Worm (Caenorhabditis elegans) whole organism, L4 larva: ENCODE results near the gene hrg-4.

Experiments used
- F10B5.3 ChIP-seq: sonication (generic microtip); optimal IDR thresholded peaks from 2 replicates; lab custom pipeline; 2016; ENCODE audit warnings: mild to moderate bottlenecking, missing genetic modification characterization, missing compliant biosample characterization
- T20F7.1 ChIP-seq: fragments of 200-800 bp; sonication (Bioruptor generic); optimal IDR thresholded peaks from 2 replicates; lab custom pipeline; 2018; ENCODE audit warnings: mild to moderate bottlenecking, missing genetic modification characterization, missing compliant biosample characterization
- T26A8.4 ChIP-seq: fragments of 200-800 bp; sonication (Bioruptor generic); IDR thresholded peaks from 2 replicates; pipeline ENCODE4 v1.3.6; 2022; ENCODE audit warnings: missing genetic modification characterization, missing compliant biosample characterization
- Y75B8A.6 ChIP-seq: fragments of 200-800 bp; sonication (Bioruptor generic); IDR thresholded peaks from 2 replicates; pipeline ENCODE4 v1.3.6; 2022; ENCODE audit warnings: missing genetic modification reagents, missing genetic modification characterization, missing compliant biosample characterization
- attf-4 ChIP-seq: sonication (generic microtip); optimal IDR thresholded peaks from 3 replicates; lab custom pipeline; 2017; ENCODE audit warnings: missing biosample characterization, missing genetic modification characterization
- ctbp-1 ChIP-seq: fragments of 200-800 bp; sonication (Bioruptor generic); IDR thresholded peaks from 2 replicates; pipeline ENCODE4 v1.3.6; 2022; ENCODE audit warnings: missing genetic modification reagents, missing genetic modification characterization, missing compliant biosample characterization
- daf-12 ChIP-seq: fragments of 150-350 bp; optimal IDR thresholded peaks from 2 replicates; lab custom pipeline; 2014; ENCODE audit warnings: missing biosample characterization, missing genetic modification reagents, missing genetic modification characterization
- daf-16 ChIP-seq, 3 experiments: sonication (generic microtip); optimal IDR thresholded peaks; 2 replicates each; lab custom pipeline; 2016 to 2017; ENCODE audit warnings: missing genetic modification characterization in 3 of 3, missing genetic modification reagents in 3 of 3, mild to moderate bottlenecking in 2 of 3, missing compliant biosample characterization in 2 of 3, missing biosample characterization in 1 of 3, moderate library complexity in 1 of 3
- daf-8 ChIP-seq: fragments of 200-800 bp; sonication (Bioruptor generic); IDR thresholded peaks from 2 replicates; pipeline ENCODE4 v1.3.6; 2022; ENCODE audit warnings: missing genetic modification characterization, missing compliant biosample characterization
- dmd-6 ChIP-seq: fragments of 200-800 bp; sonication (Bioruptor generic); IDR thresholded peaks from 2 replicates; pipeline ENCODE4 v1.3.6; 2022; ENCODE audit warnings: missing genetic modification reagents, missing genetic modification characterization, missing compliant biosample characterization
- dpl-1 ChIP-seq: fragments of 150-350 bp; optimal IDR thresholded peaks from 2 replicates; lab custom pipeline; 2014; ENCODE audit warnings: missing biosample characterization, missing genetic modification reagents, missing genetic modification characterization
- dve-1 ChIP-seq: sonication (generic microtip); optimal IDR thresholded peaks from 2 replicates; lab custom pipeline; 2017; ENCODE audit warnings: antibody characterized with exemption, mild to moderate bottlenecking, missing genetic modification characterization, missing compliant biosample characterization; ENCODE audit not compliant: insufficient read depth
- fos-1 ChIP-seq: fragments of 150-350 bp; optimal IDR thresholded peaks from 2 replicates; lab custom pipeline; 2014; ENCODE audit warnings: missing biosample characterization, missing genetic modification characterization
- hlh-30 ChIP-seq: sonication (generic microtip); optimal IDR thresholded peaks from 2 replicates; lab custom pipeline; 2017; ENCODE audit warnings: antibody characterized with exemption, mild to moderate bottlenecking, missing genetic modification characterization, missing compliant biosample characterization; ENCODE audit not compliant: insufficient read depth
- hmg-1.1 ChIP-seq: fragments of 200-800 bp; sonication (Bioruptor generic); IDR thresholded peaks from 2 replicates; pipeline ENCODE4 v1.3.6; 2022; ENCODE audit warnings: missing genetic modification reagents, missing genetic modification characterization, missing compliant biosample characterization
- lin-13 ChIP-seq: fragments of 150-350 bp; optimal IDR thresholded peaks from 2 replicates; lab custom pipeline; 2014; ENCODE audit warnings: missing biosample characterization, missing genetic modification reagents, missing genetic modification characterization
- lin-29 ChIP-seq: fragments of 200-800 bp; sonication (Bioruptor generic); IDR thresholded peaks from 2 replicates; pipeline ENCODE4 v1.3.6; 2022; ENCODE audit warnings: missing genetic modification reagents, missing genetic modification characterization, missing compliant biosample characterization
- lin-38 ChIP-seq: fragments of 200-800 bp; sonication (Bioruptor generic); IDR thresholded peaks from 2 replicates; pipeline ENCODE4 v1.3.6; 2022; ENCODE audit warnings: missing genetic modification reagents, missing genetic modification characterization, missing compliant biosample characterization
- madf-5 ChIP-seq, 2 experiments: fragments of 200-800 bp; sonication (Bioruptor generic); IDR thresholded peaks; 2 replicates each; pipeline ENCODE4 v1.3.6; 2022; ENCODE audit warnings: missing compliant biosample characterization in 2 of 2, missing genetic modification characterization in 2 of 2
- mep-1 ChIP-seq: fragments of 150-350 bp; sonication (generic microtip); optimal IDR thresholded peaks from 3 replicates; lab custom pipeline; 2014; ENCODE audit warnings: missing biosample characterization, missing genetic modification characterization
- mxl-3 ChIP-seq: fragments of 200-800 bp; sonication (Bioruptor generic); optimal IDR thresholded peaks from 2 replicates; lab custom pipeline; 2018; ENCODE audit warnings: mild to moderate bottlenecking, missing genetic modification characterization, missing compliant biosample characterization
- nhr-102 ChIP-seq: sonication (generic microtip); optimal IDR thresholded peaks from 2 replicates; lab custom pipeline; 2016; ENCODE audit warnings: mild to moderate bottlenecking, missing genetic modification characterization, moderate library complexity, missing compliant biosample characterization
- nhr-28 ChIP-seq: fragments of 150-350 bp; optimal IDR thresholded peaks from 2 replicates; lab custom pipeline; 2014; ENCODE audit warnings: missing biosample characterization, missing genetic modification characterization
- nhr-42 ChIP-seq: fragments of 200-800 bp; sonication (Bioruptor generic); IDR thresholded peaks from 2 replicates; pipeline ENCODE4 v1.3.6; 2022; ENCODE audit warnings: missing genetic modification characterization, missing compliant biosample characterization
- pha-4 ChIP-seq, 2 experiments: fragments of 150-350 bp in 1 of 2; fragments of 200-800 bp in 1 of 2; sonication (Bioruptor generic) in 1 of 2; IDR thresholded peaks in 1 of 2; optimal IDR thresholded peaks in 1 of 2; 2 replicates each; pipeline versions ENCODE4 v1.3.6 to Lab custom; 2014 to 2022; ENCODE audit warnings: missing genetic modification characterization in 2 of 2, missing genetic modification reagents in 2 of 2, missing biosample characterization in 1 of 2, missing compliant biosample characterization in 1 of 2
- php-3 ChIP-seq: fragments of 200-800 bp; sonication (Bioruptor generic); IDR thresholded peaks from 2 replicates; pipeline ENCODE4 v1.3.6; 2022; ENCODE audit warnings: missing genetic modification reagents, missing genetic modification characterization, missing compliant biosample characterization
- rbr-2 ChIP-seq: sonication (generic microtip); optimal IDR thresholded peaks from 2 replicates; lab custom pipeline; 2016; ENCODE audit warnings: missing genotype, missing genetic modification characterization, missing compliant biosample characterization
- set-16 ChIP-seq: fragments of 200-800 bp; sonication (Bioruptor generic); IDR thresholded peaks from 2 replicates; pipeline ENCODE4 v1.3.6; 2022; ENCODE audit warnings: missing genetic modification reagents, missing genetic modification characterization, missing compliant biosample characterization
- skn-1 ChIP-seq: fragments of 150-350 bp; optimal IDR thresholded peaks from 2 replicates; lab custom pipeline; 2014; ENCODE audit warnings: missing biosample characterization, missing genetic modification characterization
- spr-1 ChIP-seq: sonication (generic microtip); optimal IDR thresholded peaks from 2 replicates; lab custom pipeline; 2016; ENCODE audit warnings: mild to moderate bottlenecking, missing genetic modification characterization, missing compliant biosample characterization
- tra-1 ChIP-seq: fragments of 200-800 bp; sonication (Bioruptor generic); IDR thresholded peaks from 2 replicates; pipeline ENCODE4 v1.3.6; 2022; ENCODE audit warnings: missing genetic modification reagents, missing genetic modification characterization, missing compliant biosample characterization
- unc-62 ChIP-seq, 3 experiments: fragments of 150-350 bp in 1 of 3; sonication (generic microtip); optimal IDR thresholded peaks in 2 of 3; peaks in 1 of 3; 1 replicate in 1 of 3; 2 replicates in 2 of 3; lab custom pipeline; 2014 to 2017; ENCODE audit warnings: missing biosample characterization in 3 of 3, missing genetic modification characterization in 3 of 3, missing genetic modification reagents in 3 of 3, missing genotype in 1 of 3

hrg-4 gene

DNA sequence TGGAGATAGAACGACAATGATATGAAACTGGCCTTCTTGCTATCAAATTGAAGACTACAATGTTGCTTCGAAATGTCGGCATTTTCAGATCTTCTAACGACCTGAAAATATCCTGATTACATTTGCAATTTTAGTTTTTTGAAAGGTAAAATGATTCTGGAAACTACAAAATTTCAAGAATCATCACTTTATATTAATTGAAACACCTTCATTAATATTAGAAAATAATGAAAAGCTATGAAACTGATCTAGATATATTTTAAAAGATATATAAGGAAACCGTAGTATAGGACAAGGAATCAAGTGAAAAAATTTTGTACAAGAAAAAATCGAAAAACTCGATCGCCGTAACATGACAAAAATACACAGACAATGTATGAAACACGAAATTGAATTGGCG lies 18.9 kb downstream of the hrg-4 start, which contains the start of gene ndx-9:
Gene ndx-9 (minus strand): TSS at position 101 of the 400 bp plus-strand sequence.
- no peak for TF ChIP-seq set-16 (GFP tag; lab: Robert Waterston, UW)
- TF ChIP-seq lin-38 (GFP tag; lab: Robert Waterston, UW): peak; percentile 32; the same call in 1 of the 2 replicates
- no peak for TF ChIP-seq spr-1
- no peak for TF ChIP-seq lin-13 (GFP tag; lab: Kevin White, UChicago)

DNA sequence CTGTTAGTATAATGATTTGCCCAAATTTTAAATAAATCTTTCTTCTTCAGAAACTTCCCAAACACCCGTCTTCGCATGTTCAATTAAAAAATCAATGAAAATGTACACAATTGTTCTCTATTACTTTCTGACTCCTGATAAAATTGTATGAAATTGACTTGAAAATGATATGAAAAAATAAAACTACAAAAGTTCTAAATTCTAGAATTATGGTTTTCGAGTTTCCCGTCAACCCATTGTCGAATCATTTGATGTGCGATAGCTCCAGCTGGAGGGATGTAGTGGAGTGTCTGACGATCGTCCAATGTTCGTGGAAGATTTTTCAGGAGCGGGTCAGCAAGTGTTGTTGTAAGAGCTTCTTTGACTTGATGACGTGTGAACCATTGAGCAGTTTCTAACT lies 20.9 kb downstream of the hrg-4 start:
- no peak for TF ChIP-seq fos-1 (tag; lab: Kevin White, UChicago)
- TF ChIP-seq lin-29 (GFP tag; lab: Robert Waterston, UW): no peak
- TF ChIP-seq unc-62 (GFP tag; optimal IDR thresholded peaks at IDR 0.05 in 1 of 2; lab: Kevin White, UChicago): peak in 1 of 2 experiments; percentile 96
- TF ChIP-seq unc-62 (tag; optimal IDR thresholded peaks at IDR 0.05; lab: Kevin White, UChicago): no peak
- TF ChIP-seq Y75B8A.6 (GFP tag; lab: Robert Waterston, UW): no peak
- TF ChIP-seq mep-1: no peak
- no peak for TF ChIP-seq rbr-2 (tag; lab: Kevin White, UChicago)
- 0 out of 2 replicates have a peak, but pooled peaks have one; percentile 7 for TF ChIP-seq T26A8.4 (GFP tag; lab: Robert Waterston, UW)
- TF ChIP-seq tra-1 (GFP tag; lab: Robert Waterston, UW): no peak
- no peak for TF ChIP-seq daf-16 (GFP tag; optimal IDR thresholded peaks at IDR 0.05; lab: Kevin White, UChicago)
- no peak for TF ChIP-seq daf-16 (tag; optimal IDR thresholded peaks at IDR 0.05; lab: Kevin White, UChicago)
- TF ChIP-seq daf-8 (GFP tag; lab: Robert Waterston, UW): no peak
- no peak for TF ChIP-seq mxl-3 (GFP tag; lab: Kevin White, UChicago)
- no peak for TF ChIP-seq php-3 (GFP tag; lab: Robert Waterston, UW)
- TF ChIP-seq ctbp-1 (GFP tag; lab: Robert Waterston, UW): no peak
- no peak for TF ChIP-seq F10B5.3 (tag; lab: Kevin White, UChicago)
- TF ChIP-seq attf-4 (tag; lab: Kevin White, UChicago): no peak

DNA sequence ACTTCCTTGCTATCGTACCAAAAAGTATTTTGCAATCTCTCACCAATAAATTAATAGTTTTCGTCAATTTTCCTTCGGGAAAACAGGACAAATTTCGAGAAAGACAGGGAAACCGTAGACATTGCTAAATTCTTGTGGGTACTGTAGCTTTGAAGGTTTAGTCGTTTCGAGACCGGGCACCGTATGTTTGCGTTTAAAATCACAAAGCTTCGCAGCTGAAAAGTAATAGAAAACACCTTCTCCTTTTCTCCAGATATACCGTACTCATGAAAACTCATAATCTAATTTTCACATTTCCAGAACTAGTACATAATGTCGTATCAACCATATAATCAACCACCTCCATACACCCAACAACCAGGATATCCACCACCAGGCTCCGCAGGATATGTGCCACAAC lies 21.8 kb downstream of the hrg-4 start, which contains the start of gene F13H10.6:
Gene F13H10.6 (plus strand): TSS at position 301 of the 400 bp plus-strand sequence.
- TF ChIP-seq rbr-2 (tag; lab: Kevin White, UChicago) (no peak), unc-62 (GFP tag; optimal IDR thresholded peaks at IDR 0.05 in 1 of 2; lab: Kevin White, UChicago) (peak in 1 of 2 experiments; percentile 64), unc-62 (tag; optimal IDR thresholded peaks at IDR 0.05; lab: Kevin White, UChicago) (no peak)

DNA sequence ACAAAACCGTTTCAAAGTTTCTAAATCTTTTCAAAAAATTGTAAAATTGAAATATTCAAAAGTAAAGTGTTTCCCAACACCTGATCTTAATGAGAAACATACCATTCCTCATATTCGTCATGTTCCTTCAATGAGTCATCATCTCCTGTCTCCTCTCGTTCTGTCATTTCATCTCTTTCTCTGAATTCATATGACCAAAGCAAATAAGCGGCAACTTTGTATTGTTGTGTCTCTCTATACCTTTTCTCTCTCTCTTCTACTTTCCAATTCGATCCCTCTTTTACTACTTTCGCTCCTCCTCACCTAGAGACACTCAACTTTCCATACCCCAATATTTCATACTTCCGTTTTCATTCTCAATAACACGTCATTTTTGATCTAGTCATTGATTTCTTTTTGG lies 22.5 kb downstream of the hrg-4 start:
- TF ChIP-seq nhr-42: no peak
- TF ChIP-seq nhr-28: peak; percentile 29
- no peak for TF ChIP-seq nhr-102 (tag; lab: Kevin White, UChicago)
- TF ChIP-seq dmd-6: peak; percentile 18; the same call in 1 of the 2 replicates
- TF ChIP-seq pha-4 (GFP tag; IDR thresholded peaks at IDR 0.05; lab: Robert Waterston, UW): no peak
- TF ChIP-seq pha-4 (tag; optimal IDR thresholded peaks at IDR 0.05; lab: Kevin White, UChicago): peak; percentile 15
- no peak for TF ChIP-seq dpl-1
- 0 out of 2 replicates have a peak, but pooled peaks have one; percentile 38 for TF ChIP-seq hmg-1.1 (GFP tag; lab: Robert Waterston, UW)
- TF ChIP-seq mep-1: peak; percentile 14
- TF ChIP-seq dve-1 (tag; lab: Kevin White, UChicago): peak; percentile 29
- peak; percentile 70 for TF ChIP-seq hlh-30 (tag; lab: Kevin White, UChicago)

DNA sequence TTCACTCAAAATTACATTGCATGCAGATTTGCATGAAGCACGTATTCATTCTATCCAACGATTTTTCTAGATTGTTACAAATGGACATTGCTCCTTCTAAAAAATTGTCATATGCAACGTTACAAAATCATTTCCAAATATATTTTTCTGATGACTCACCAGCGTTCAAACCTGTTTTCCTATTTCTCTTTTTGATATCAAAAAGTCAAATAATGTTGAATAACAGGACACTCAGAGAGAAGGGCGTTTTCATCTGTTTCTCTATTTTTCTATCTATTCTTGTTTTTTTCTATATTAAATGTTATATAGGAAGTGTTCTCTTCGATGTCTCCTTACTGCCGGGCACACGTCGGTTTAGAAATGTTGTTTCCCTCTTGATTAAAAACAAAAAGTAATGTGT lies 23.9 kb downstream of the hrg-4 start:
- TF ChIP-seq dve-1 (tag; lab: Kevin White, UChicago) (peak; percentile 48), madf-5 (GFP tag; IDR thresholded peaks at IDR 0.05; lab: Robert Waterston, UW) (no peak), nhr-28 (peak; percentile 18), unc-62 (GFP tag; optimal IDR thresholded peaks at IDR 0.05 in 1 of 2; lab: Kevin White, UChicago) (peak in 1 of 2 experiments; percentile 66), unc-62 (tag; optimal IDR thresholded peaks at IDR 0.05; lab: Kevin White, UChicago) (no peak), skn-1 (tag; lab: Kevin White, UChicago) (no peak), daf-12 (tag; lab: Kevin White, UChicago) (no peak), T20F7.1 (GFP tag; lab: Kevin White, UChicago) (no peak)
